Worm (Caenorhabditis elegans) whole organism, L4 larva: ENCODE data around the gene K10B2.4.

Experiments
- jun-1 ChIP-seq: fragments of 150-350 bp; optimal IDR thresholded peaks from 2 replicates; lab custom pipeline; 2014; ENCODE audit warnings: missing biosample characterization, missing genetic modification reagents, missing genetic modification characterization
- lir-3 ChIP-seq: sonication (generic microtip); optimal IDR thresholded peaks from 2 replicates; lab custom pipeline; 2016; ENCODE audit warnings: mild to moderate bottlenecking, missing genetic modification characterization, missing compliant biosample characterization
- rbr-2 ChIP-seq: sonication (generic microtip); optimal IDR thresholded peaks from 2 replicates; lab custom pipeline; 2016; ENCODE audit warnings: missing genotype, missing genetic modification characterization, missing compliant biosample characterization
- unc-39 ChIP-seq: sonication (generic microtip); optimal IDR thresholded peaks from 2 replicates; lab custom pipeline; 2017; ENCODE audit warnings: missing biosample characterization, missing genetic modification characterization
- vab-7 ChIP-seq: fragments of 200-800 bp; sonication (Bioruptor generic); IDR thresholded peaks from 2 replicates; pipeline ENCODE4 v1.3.6; 2022; ENCODE audit warnings: missing genetic modification reagents, missing genetic modification characterization, missing compliant biosample characterization

- TF ChIP-seq unc-39 = no peak
- TF ChIP-seq jun-1 (tag; lab: Kevin White, UChicago) = no peak
- no peak for TF ChIP-seq rbr-2 (tag; lab: Kevin White, UChicago)
- no peak for TF ChIP-seq lir-3 (tag; lab: Kevin White, UChicago)
- no peak for TF ChIP-seq vab-7 (GFP tag; lab: Robert Waterston, UW)
These were observed 38.7 kb downstream of the K10B2.4 start for ce11 chrII:6322081-6322480.
